Fruit fly (Drosophila melanogaster) whole organism, adult: ENCODE data around the gene CG31788.

ENCODE experiments used
- CG11617 ChIP-seq: fragments of 200-800 bp; sonication (Bioruptor generic); optimal IDR thresholded peaks from 2 replicates; lab custom pipeline; 2017; ENCODE audit warnings: mild to moderate bottlenecking, missing biosample characterization, missing genetic modification reagents, missing genetic modification characterization
- CG12768 ChIP-seq: fragments of 200-800 bp; sonication (Bioruptor generic); optimal IDR thresholded peaks from 2 replicates; lab custom pipeline; 2017; ENCODE audit warnings: missing biosample characterization, missing genetic modification characterization, mild to moderate bottlenecking, moderate library complexity, missing genetic modification reagents
- CG14711 ChIP-seq: fragments of 200-800 bp; sonication (Bioruptor generic); optimal IDR thresholded peaks from 2 replicates; lab custom pipeline; 2018; ENCODE audit warnings: missing biosample characterization, mild to moderate bottlenecking, missing genetic modification characterization, moderate library complexity
- CG1620 ChIP-seq: fragments of 200-800 bp; sonication (Bioruptor generic); optimal IDR thresholded peaks from 2 replicates; lab custom pipeline; 2016; ENCODE audit warnings: missing biosample characterization, missing genetic modification characterization
- CG33017 ChIP-seq: fragments of 200-800 bp; sonication (Bioruptor generic); optimal IDR thresholded peaks from 2 replicates; lab custom pipeline; 2018; ENCODE audit warnings: missing biosample characterization, mild to moderate bottlenecking, missing genetic modification characterization, moderate library complexity
- CG5204 ChIP-seq: fragments of 200-800 bp; sonication (Bioruptor generic); optimal IDR thresholded peaks from 2 replicates; lab custom pipeline; 2016; ENCODE audit warnings: missing biosample characterization, missing genetic modification characterization
- CG7045 ChIP-seq: fragments of 200-800 bp; sonication (Bioruptor generic); optimal IDR thresholded peaks from 2 replicates; lab custom pipeline; 2017; ENCODE audit warnings: missing biosample characterization, mild to moderate bottlenecking, missing genetic modification characterization
- CG7101 ChIP-seq: fragments of 200-800 bp; sonication (Bioruptor generic); optimal IDR thresholded peaks from 2 replicates; lab custom pipeline; 2018; ENCODE audit warnings: missing biosample characterization, mild to moderate bottlenecking, missing genetic modification characterization, moderate library complexity
- Clk ChIP-seq: fragments of 200-800 bp; sonication (Bioruptor generic); optimal IDR thresholded peaks from 2 replicates; lab custom pipeline; 2017; ENCODE audit warnings: missing biosample characterization, missing genetic modification characterization
- Crg-1 ChIP-seq: fragments of 200-800 bp; sonication (Bioruptor generic); optimal IDR thresholded peaks from 2 replicates; lab custom pipeline; 2016; ENCODE audit warnings: missing biosample characterization, missing genetic modification characterization
- Hr96 ChIP-seq: fragments of 200-800 bp; sonication (Bioruptor generic); optimal IDR thresholded peaks from 2 replicates; lab custom pipeline; 2016; ENCODE audit warnings: missing biosample characterization, missing genetic modification characterization
- Mnt ChIP-seq: fragments of 200-800 bp; sonication (Bioruptor generic); optimal IDR thresholded peaks from 2 replicates; lab custom pipeline; 2016; ENCODE audit warnings: missing biosample characterization, mild to moderate bottlenecking, missing genetic modification characterization
- bab1 ChIP-seq: fragments of 200-800 bp; sonication (Bioruptor generic); optimal IDR thresholded peaks from 3 replicates; lab custom pipeline; 2019; ENCODE audit warnings: missing biosample characterization, mild to moderate bottlenecking, missing genetic modification characterization, moderate library complexity
- cic ChIP-seq: fragments of 200-800 bp; sonication (Bioruptor generic); optimal IDR thresholded peaks from 2 replicates; lab custom pipeline; 2017; ENCODE audit warnings: missing biosample characterization, mild to moderate bottlenecking, missing genetic modification characterization, moderate library complexity
- cnc ChIP-seq, 2 experiments: fragments of >200 bp; optimal IDR thresholded peaks; 2 replicates each; lab custom pipeline; 2017
- kay ChIP-seq: fragments of 200-800 bp; sonication (Bioruptor generic); peaks from one replicate; lab custom pipeline; 2016; ENCODE audit warnings: missing biosample characterization, missing genetic modification characterization, borderline replicate concordance
- ovo ChIP-seq: fragments of 200-800 bp; sonication (Bioruptor generic); optimal IDR thresholded peaks from 2 replicates; lab custom pipeline; 2016; ENCODE audit warnings: missing biosample characterization, missing genetic modification characterization
- pad ChIP-seq: fragments of 200-800 bp; sonication (Bioruptor generic); optimal IDR thresholded peaks from 3 replicates; lab custom pipeline; 2017; ENCODE audit warnings: missing biosample characterization, missing genetic modification characterization, mild to moderate bottlenecking, moderate library complexity, missing genetic modification reagents
- tj ChIP-seq: fragments of 200-800 bp; sonication (Bioruptor generic); optimal IDR thresholded peaks from 3 replicates; lab custom pipeline; 2017; ENCODE audit warnings: missing biosample characterization, mild to moderate bottlenecking, missing genetic modification characterization, moderate library complexity
- toe ChIP-seq: fragments of 200-800 bp; sonication (Bioruptor generic); optimal IDR thresholded peaks from 2 replicates; lab custom pipeline; 2016; ENCODE audit warnings: missing biosample characterization, missing genetic modification characterization

The CG31788 gene

dm6 chr2L:18257878-18258277, at the start of gene CG31788:
Gene CG31788, minus strand, starts transcription at chr2L:18257978.
- TF ChIP-seq Crg-1 (GFP tag; lab: Kevin White, UChicago) (no peak), CG12768 (no peak), toe (GFP tag; lab: Kevin White, UChicago) (no peak), kay (GFP tag; lab: Kevin White, UChicago) (no peak), Hr96 (GFP tag; lab: Kevin White, UChicago) (no peak), cnc (optimal IDR thresholded peaks at IDR 0.05; lab: Kevin White, UChicago) (no peak)

- TF ChIP-seq toe (GFP tag; lab: Kevin White, UChicago) = no peak
- TF ChIP-seq ovo = no peak
- TF ChIP-seq CG7101 (tag; lab: Kevin White, UChicago) = no peak
Measured at dm6 chr2L:18305057-18305829, 47.5 kb upstream of the CG31788 start.

- TF ChIP-seq CG7101 (tag; lab: Kevin White, UChicago) (no peak), kay (GFP tag; lab: Kevin White, UChicago) (peak; percentile 53), Hr96 (GFP tag; lab: Kevin White, UChicago) (no peak)
Measured at dm6 chr2L:18304469-18304868, 46.7 kb upstream of the CG31788 start.

DNA sequence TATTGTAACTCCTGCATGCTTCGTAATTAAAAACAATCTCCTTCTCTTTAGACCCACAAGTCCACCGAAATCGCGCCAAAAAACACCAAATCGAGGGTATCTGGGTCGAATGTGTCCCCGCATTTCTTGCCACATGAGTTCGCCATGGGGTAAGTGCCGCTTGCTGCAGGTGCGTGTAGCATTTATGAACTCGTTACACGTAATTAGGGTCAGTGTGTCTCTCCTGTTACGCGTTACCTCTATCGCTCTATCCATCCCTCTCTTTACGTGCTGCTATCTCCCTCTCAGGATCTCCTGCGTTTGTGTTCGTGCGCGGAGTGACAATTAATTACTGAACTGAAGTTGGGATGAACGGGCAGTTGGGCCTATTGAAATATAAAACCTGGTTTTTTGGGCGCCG, 45.0 kb upstream of the CG31788 start:
- TF ChIP-seq tj (GFP tag; lab: Kevin White, UChicago) (no peak), CG7101 (tag; lab: Kevin White, UChicago) (no peak), cnc (optimal IDR thresholded peaks at IDR 0.05; lab: Kevin White, UChicago) (no peak), Hr96 (GFP tag; lab: Kevin White, UChicago) (no peak), toe (GFP tag; lab: Kevin White, UChicago) (no peak), ovo (no peak), pad (GFP tag; lab: Kevin White, UChicago) (no peak), CG1620 (no peak), CG14711 (no peak), bab1 (GFP tag; lab: Kevin White, UChicago) (no peak), Crg-1 (GFP tag; lab: Kevin White, UChicago) (no peak), cic (GFP tag; lab: Kevin White, UChicago) (no peak), CG7045 (GFP tag; lab: Kevin White, UChicago) (no peak), Clk (no peak), Mnt (GFP tag; lab: Kevin White, UChicago) (no peak), CG12768 (no peak), CG33017 (tag; lab: Kevin White, UChicago) (no peak), CG11617 (GFP tag; lab: Kevin White, UChicago) (no peak)

- TF ChIP-seq pad (GFP tag; lab: Kevin White, UChicago) (no peak), Mnt (GFP tag; lab: Kevin White, UChicago) (no peak), kay (GFP tag; lab: Kevin White, UChicago) (no peak), CG14711 (no peak), tj (GFP tag; lab: Kevin White, UChicago) (no peak), CG7045 (GFP tag; lab: Kevin White, UChicago) (no peak), Clk (no peak), CG7101 (tag; lab: Kevin White, UChicago) (no peak), cic (GFP tag; lab: Kevin White, UChicago) (no peak)
Measured at dm6 chr2L:18298541-18298940, 40.8 kb upstream of the CG31788 start.

DNA sequence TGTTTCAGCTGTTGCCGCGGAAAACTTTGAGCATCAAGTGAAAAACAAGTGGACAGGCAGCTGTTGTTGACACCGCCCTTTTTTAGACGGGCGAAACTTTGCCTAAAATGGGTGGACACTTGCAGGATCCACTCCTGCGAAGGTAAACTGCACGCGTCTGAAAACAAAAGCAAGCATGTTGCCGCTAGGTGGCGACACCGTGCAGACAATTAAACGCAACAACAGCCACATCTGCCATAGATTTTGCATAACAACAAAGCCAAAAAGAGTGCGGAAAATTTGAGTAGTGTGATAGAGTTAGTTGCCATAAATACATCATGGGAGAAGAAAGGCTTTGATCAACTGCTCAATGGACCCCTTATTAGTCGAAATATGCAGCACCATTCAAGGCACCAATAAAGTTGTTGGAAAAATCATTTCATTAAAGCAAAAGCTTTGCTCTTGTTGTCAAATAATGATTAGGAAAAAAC, 36.7 kb upstream of the CG31788 start, which contains the start of gene CG5790:
Gene CG5790 (plus strand): TSS at position 420 of the 470 bp plus-strand sequence.
- no peak for TF ChIP-seq pad (GFP tag; lab: Kevin White, UChicago)
- no peak for TF ChIP-seq toe (GFP tag; lab: Kevin White, UChicago)
- no peak for TF ChIP-seq kay (GFP tag; lab: Kevin White, UChicago)
- no peak for TF ChIP-seq Mnt (GFP tag; lab: Kevin White, UChicago)
- TF ChIP-seq CG1620 = no peak
- no peak for TF ChIP-seq CG5204 (GFP tag; lab: Kevin White, UChicago)
- no peak for TF ChIP-seq CG7045 (GFP tag; lab: Kevin White, UChicago)
- no peak for TF ChIP-seq Hr96 (GFP tag; lab: Kevin White, UChicago)
- no peak for TF ChIP-seq cic (GFP tag; lab: Kevin White, UChicago)
- TF ChIP-seq CG33017 (tag; lab: Kevin White, UChicago) = no peak
- no peak for TF ChIP-seq CG11617 (GFP tag; lab: Kevin White, UChicago)
- no peak for TF ChIP-seq tj (GFP tag; lab: Kevin White, UChicago)
- no peak for TF ChIP-seq Clk
- TF ChIP-seq CG14711 = no peak

- no peak for TF ChIP-seq CG1620
- TF ChIP-seq CG7101 (tag; lab: Kevin White, UChicago) = no peak
- TF ChIP-seq toe (GFP tag; lab: Kevin White, UChicago) = no peak
- TF ChIP-seq Clk = no peak
- no peak for TF ChIP-seq CG33017 (tag; lab: Kevin White, UChicago)
- TF ChIP-seq CG12768 = no peak
- TF ChIP-seq Mnt (GFP tag; lab: Kevin White, UChicago) = no peak
- no peak for TF ChIP-seq ovo
- TF ChIP-seq cnc (optimal IDR thresholded peaks at IDR 0.05; lab: Kevin White, UChicago) = no peak
- TF ChIP-seq kay (GFP tag; lab: Kevin White, UChicago) = no peak
- no peak for TF ChIP-seq CG11617 (GFP tag; lab: Kevin White, UChicago)
- no peak for TF ChIP-seq CG14711
- TF ChIP-seq cic (GFP tag; lab: Kevin White, UChicago) = no peak
- TF ChIP-seq bab1 (GFP tag; lab: Kevin White, UChicago) = no peak
- no peak for TF ChIP-seq CG5204 (GFP tag; lab: Kevin White, UChicago)
- TF ChIP-seq Hr96 (GFP tag; lab: Kevin White, UChicago) = no peak
Measured at dm6 chr2L:18292222-18292621, 34.4 kb upstream of the CG31788 start, which contains the start of gene Sfp36F. Gene Sfp36F, plus strand, starts transcription at chr2L:18292522.
